Worm (Caenorhabditis elegans) whole organism, midembryonic: ENCODE results near the gene hsp-1.

ENCODE experiments used
- T22C8.4 ChIP-seq: fragments of 200-800 bp; sonication (Bioruptor generic); IDR thresholded peaks from 2 replicates; pipeline ENCODE4 v1.3.6; 2022; ENCODE audit warnings: missing genetic modification characterization, missing compliant biosample characterization
- cog-1 ChIP-seq: sonication (generic microtip); optimal IDR thresholded peaks from 2 replicates; lab custom pipeline; 2016; ENCODE audit warnings: missing genetic modification characterization, missing compliant biosample characterization
- flt-1 ChIP-seq: fragments of 200-800 bp; sonication (Bioruptor generic); IDR thresholded peaks from 2 replicates; pipeline ENCODE4 v1.3.6; 2022; ENCODE audit warnings: missing genetic modification characterization, missing compliant biosample characterization
- klf-2 ChIP-seq: fragments of 200-800 bp; sonication (Bioruptor generic); conservative IDR thresholded peaks from 2 replicates; pipeline ENCODE4 v1.3.6; 2022; ENCODE audit warnings: missing genetic modification reagents, missing genetic modification characterization, missing compliant biosample characterization
- med-1 ChIP-seq: sonication (generic microtip); optimal IDR thresholded peaks from 2 replicates; lab custom pipeline; 2017; ENCODE audit warnings: missing genetic modification characterization, mild to moderate bottlenecking, missing compliant biosample characterization, antibody characterized with exemption, missing genetic modification reagents; ENCODE audit not compliant: insufficient read depth
- ref-1 ChIP-seq: fragments of 200-800 bp; sonication (Bioruptor generic); conservative IDR thresholded peaks from 2 replicates; pipeline ENCODE4 v1.3.6; 2022; ENCODE audit warnings: missing genetic modification reagents, missing genetic modification characterization, missing compliant biosample characterization
- tab-1 ChIP-seq: fragments of 200-800 bp; sonication (Bioruptor generic); IDR thresholded peaks from 2 replicates; pipeline ENCODE4 v1.3.6; 2022; ENCODE audit warnings: missing genetic modification characterization, missing compliant biosample characterization
- ztf-23 ChIP-seq: fragments of 200-800 bp; sonication (Bioruptor generic); IDR thresholded peaks from 2 replicates; pipeline ENCODE4 v1.3.6; 2022; ENCODE audit warnings: missing genetic modification reagents, missing genetic modification characterization, missing compliant biosample characterization
- ztf-29 ChIP-seq: fragments of 200-800 bp; sonication (Bioruptor generic); IDR thresholded peaks from 2 replicates; pipeline ENCODE4 v1.3.6; 2022; ENCODE audit warnings: missing genetic modification reagents, missing genetic modification characterization, missing compliant biosample characterization

The hsp-1 gene

DNA sequence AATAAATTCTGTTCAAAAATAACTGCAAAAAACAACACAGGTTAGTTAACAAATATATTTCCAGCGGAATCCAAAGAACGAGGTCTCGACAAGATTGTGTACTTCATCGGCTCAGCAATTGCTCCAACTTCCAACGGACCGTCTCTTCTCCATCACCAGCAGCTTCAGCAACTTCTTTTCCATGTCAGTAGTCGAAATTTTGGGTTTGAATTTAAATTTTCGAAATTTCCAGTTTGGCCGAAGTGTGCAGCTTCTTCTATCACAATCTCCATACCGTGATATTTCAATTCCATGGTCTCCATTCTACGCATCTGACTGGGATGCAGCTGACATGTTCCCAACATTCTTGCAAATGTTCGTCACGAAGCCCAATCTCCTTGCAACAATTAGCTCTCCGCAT lies 25.3 kb upstream of the hsp-1 start:
- TF ChIP-seq ztf-29 (GFP tag; lab: Robert Waterston, UW) (no peak), tab-1 (no peak), cog-1 (tag; lab: Kevin White, UChicago) (no peak), T22C8.4 (GFP tag; lab: Robert Waterston, UW) (no peak)

DNA sequence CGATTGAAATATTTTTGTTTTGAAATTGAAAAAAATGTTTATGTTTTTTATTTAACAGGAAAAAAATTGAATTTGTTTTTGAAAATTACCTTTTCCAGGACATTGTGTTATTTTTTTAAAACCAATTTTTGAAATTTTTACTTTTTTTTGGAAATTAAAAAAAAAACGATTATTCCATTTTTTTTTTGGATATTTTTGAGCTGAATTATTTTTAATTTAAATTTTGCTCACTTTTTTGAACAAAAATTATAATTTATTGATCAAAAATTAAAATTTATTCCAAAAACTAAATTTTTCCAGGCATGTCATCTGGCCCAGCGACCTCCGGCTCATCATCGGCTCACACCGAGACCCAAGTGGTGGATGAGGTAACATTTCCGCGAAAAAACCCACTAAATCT lies 23.8 kb upstream of the hsp-1 start, which contains the start of gene gtf-2E1:
Gene gtf-2E1, plus strand, starts transcription at position 301 of the 400 bp plus-strand sequence.
- TF ChIP-seq klf-2 (no peak), ztf-23 (no peak), T22C8.4 (GFP tag; lab: Robert Waterston, UW) (no peak), flt-1 (GFP tag; lab: Robert Waterston, UW) (no peak), ref-1 (GFP tag; lab: Robert Waterston, UW) (no peak), med-1 (GFP tag; lab: Kevin White, UChicago) (no peak), cog-1 (tag; lab: Kevin White, UChicago) (no peak)

DNA sequence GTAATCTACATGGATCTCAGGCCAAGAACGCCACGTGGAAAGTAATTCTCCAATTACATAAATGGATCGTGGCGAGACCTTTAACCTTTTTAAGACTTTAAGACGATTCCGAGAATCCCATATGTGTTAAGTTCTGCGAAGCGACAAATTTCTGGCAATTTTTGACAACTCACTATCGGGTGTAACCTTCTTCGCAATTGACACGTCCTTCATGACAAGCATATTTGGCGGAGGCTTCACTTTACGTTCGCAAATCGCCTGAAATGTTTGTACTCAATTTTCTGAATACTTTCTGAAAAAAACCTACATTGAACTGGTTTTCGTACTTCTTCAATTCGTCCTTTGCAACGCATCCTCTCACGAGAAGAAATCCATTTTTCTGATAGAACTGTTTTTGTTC lies 19.9 kb upstream of the hsp-1 start:
- TF ChIP-seq med-1 (GFP tag; lab: Kevin White, UChicago) (no peak), T22C8.4 (GFP tag; lab: Robert Waterston, UW) (no peak), ztf-23 (no peak), flt-1 (GFP tag; lab: Robert Waterston, UW) (no peak), klf-2 (no peak), ref-1 (GFP tag; lab: Robert Waterston, UW) (no peak), cog-1 (tag; lab: Kevin White, UChicago) (no peak), ztf-29 (GFP tag; lab: Robert Waterston, UW) (no peak), tab-1 (no peak)

DNA sequence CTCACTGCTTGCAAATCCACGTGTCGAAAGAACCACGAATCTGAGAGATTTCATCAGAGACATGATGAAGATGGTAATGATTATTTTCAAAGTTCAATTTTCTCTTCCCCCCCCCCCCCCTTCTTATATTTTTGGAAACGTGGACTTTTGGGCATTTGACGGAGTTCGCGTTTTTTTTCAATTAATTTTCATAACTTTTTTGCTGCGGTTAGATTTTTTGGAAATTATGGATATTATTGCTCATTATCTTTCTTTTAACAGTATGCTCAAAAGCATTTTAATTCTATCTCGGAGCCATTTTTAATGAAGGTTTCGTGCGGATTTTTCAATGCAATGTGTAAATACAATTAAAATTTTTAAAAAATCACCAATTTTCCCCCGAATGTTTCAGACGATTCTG lies 19.4 kb upstream of the hsp-1 start, which contains the start of gene phyh-1:
Gene phyh-1, minus strand, starts transcription at position 101 of the 400 bp plus-strand sequence.
- TF ChIP-seq tab-1, result no peak
- no peak for TF ChIP-seq med-1 (GFP tag; lab: Kevin White, UChicago)
- TF ChIP-seq ztf-23, result no peak
- no peak for TF ChIP-seq flt-1 (GFP tag; lab: Robert Waterston, UW)
- no peak for TF ChIP-seq T22C8.4 (GFP tag; lab: Robert Waterston, UW)
- TF ChIP-seq klf-2, result no peak
- no peak for TF ChIP-seq ztf-29 (GFP tag; lab: Robert Waterston, UW)
- TF ChIP-seq cog-1 (tag; lab: Kevin White, UChicago), result no peak
- TF ChIP-seq ref-1 (GFP tag; lab: Robert Waterston, UW), result no peak

DNA sequence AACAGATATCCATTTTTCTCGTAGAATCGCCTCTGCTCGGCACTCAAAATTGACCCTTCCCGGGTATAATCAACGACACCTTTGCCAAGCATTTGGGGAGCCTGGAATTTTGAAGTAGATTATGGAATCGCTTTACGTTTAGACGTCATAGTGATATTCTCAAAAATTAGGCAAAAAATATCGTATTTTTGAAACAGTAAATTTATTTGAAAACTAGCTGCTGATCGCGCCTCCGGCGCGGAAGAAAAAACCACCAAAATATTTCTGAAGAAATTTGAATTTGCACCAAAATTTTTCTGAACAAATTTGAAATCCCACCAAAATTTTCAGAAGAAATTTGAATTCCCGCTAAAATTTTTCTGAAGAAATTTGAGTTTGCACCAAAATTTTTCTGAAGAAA lies 16.4 kb upstream of the hsp-1 start, which contains the start of gene ZK550.6:
Gene ZK550.6, minus strand, starts transcription at position 101 of the 400 bp plus-strand sequence.
- TF ChIP-seq med-1 (GFP tag; lab: Kevin White, UChicago), result no peak
- TF ChIP-seq flt-1 (GFP tag; lab: Robert Waterston, UW), result no peak
- no peak for TF ChIP-seq tab-1
- no peak for TF ChIP-seq T22C8.4 (GFP tag; lab: Robert Waterston, UW)
- no peak for TF ChIP-seq klf-2
- no peak for TF ChIP-seq ztf-23
- no peak for TF ChIP-seq ztf-29 (GFP tag; lab: Robert Waterston, UW)
- TF ChIP-seq ref-1 (GFP tag; lab: Robert Waterston, UW), result no peak
- TF ChIP-seq cog-1 (tag; lab: Kevin White, UChicago), result no peak

DNA sequence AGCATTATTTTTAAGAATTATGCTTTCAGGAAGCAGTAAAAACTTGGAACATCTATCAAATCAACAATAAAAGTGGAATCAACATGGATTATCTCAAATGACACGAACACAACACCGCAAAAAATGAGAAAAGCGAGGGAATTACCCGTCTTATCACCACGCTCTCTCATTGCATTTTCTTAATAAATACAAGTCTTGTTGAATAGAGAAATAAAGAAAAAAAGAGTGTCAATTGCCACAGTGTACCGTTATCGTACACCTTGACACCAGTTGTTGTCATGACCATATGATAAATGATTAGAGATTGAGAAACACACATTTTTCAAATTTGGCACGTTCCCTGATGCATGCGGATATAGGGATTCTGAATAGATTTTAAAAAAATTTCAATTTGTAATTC lies 15.0 kb upstream of the hsp-1 start:
- TF ChIP-seq ref-1 (GFP tag; lab: Robert Waterston, UW) (no peak), cog-1 (tag; lab: Kevin White, UChicago) (no peak)

DNA sequence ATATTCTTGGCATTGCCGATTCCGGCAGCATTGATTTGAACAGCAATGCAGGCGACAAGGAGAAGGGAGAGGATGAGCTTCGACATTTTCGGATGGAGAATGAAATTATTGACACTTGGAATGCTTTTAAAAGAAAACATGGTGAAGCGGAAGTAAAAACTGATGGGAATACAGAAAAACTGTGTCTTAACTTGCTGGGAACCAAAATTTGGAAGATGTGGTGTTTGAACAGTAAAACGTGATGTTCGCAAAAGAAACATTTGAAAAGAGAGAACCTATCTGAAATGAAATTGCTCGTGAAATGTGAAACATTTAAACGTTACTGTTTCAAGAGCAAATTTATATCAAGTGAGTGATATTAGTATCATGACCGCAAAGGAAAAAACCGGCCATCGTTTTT lies 14.0 kb upstream of the hsp-1 start, which contains the start of gene F26D10.13:
Gene F26D10.13, minus strand, starts transcription at position 101 of the 400 bp plus-strand sequence.
- no peak for TF ChIP-seq flt-1 (GFP tag; lab: Robert Waterston, UW)
- no peak for TF ChIP-seq ztf-29 (GFP tag; lab: Robert Waterston, UW)
- TF ChIP-seq ztf-23, result no peak
- no peak for TF ChIP-seq cog-1 (tag; lab: Kevin White, UChicago)
- TF ChIP-seq T22C8.4 (GFP tag; lab: Robert Waterston, UW), result no peak
- no peak for TF ChIP-seq klf-2
- no peak for TF ChIP-seq med-1 (GFP tag; lab: Kevin White, UChicago)
- no peak for TF ChIP-seq ref-1 (GFP tag; lab: Robert Waterston, UW)
- no peak for TF ChIP-seq tab-1

DNA sequence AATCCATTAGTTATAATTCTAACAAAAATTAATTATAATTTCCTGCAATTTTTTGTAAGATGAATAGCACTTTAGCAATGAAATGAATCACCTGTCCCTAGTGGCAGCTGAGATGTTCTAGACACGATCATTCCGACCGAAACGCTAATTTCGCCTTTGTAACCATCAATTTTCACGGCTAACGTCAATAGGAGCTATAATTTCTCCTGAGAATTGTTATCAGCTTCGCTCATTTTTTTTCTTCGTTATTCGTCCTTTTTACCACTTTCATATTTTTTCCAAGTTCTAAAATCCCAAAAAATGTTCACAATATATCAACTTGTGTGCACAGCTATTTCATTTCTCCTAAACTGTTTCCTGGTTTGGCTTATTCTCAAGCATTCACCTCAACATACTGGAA lies 13.5 kb upstream of the hsp-1 start, which contains the start of gene str-187:
Gene str-187, plus strand, starts transcription at position 301 of the 400 bp plus-strand sequence.
- TF ChIP-seq cog-1 (tag; lab: Kevin White, UChicago) (no peak), T22C8.4 (GFP tag; lab: Robert Waterston, UW) (no peak), ztf-29 (GFP tag; lab: Robert Waterston, UW) (no peak), ref-1 (GFP tag; lab: Robert Waterston, UW) (no peak), med-1 (GFP tag; lab: Kevin White, UChicago) (no peak), klf-2 (no peak), tab-1 (no peak), ztf-23 (no peak)

DNA sequence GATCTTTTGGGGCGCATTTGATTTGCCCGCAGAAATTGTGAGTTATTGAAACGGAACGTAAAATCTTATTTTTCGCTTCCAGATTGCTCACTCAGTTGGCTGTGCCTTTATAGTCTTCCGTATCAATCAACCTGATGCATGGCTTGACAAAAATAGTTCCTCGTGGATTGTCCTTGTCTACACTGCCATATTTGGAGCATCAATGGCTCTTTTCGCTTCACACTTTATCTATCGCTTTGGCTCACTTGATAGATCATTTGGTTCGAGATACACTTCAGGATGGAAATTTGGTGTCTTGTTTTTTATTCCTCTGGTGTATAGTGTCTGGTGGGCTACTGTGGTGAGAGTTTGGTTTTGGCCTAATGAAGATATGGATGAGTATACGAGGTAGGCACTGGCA lies 13.0 kb upstream of the hsp-1 start:
- TF ChIP-seq ref-1 (GFP tag; lab: Robert Waterston, UW) (no peak), T22C8.4 (GFP tag; lab: Robert Waterston, UW) (no peak), klf-2 (no peak), tab-1 (no peak), ztf-29 (GFP tag; lab: Robert Waterston, UW) (no peak), flt-1 (GFP tag; lab: Robert Waterston, UW) (no peak), cog-1 (tag; lab: Kevin White, UChicago) (no peak), med-1 (GFP tag; lab: Kevin White, UChicago) (no peak), ztf-23 (no peak)

DNA sequence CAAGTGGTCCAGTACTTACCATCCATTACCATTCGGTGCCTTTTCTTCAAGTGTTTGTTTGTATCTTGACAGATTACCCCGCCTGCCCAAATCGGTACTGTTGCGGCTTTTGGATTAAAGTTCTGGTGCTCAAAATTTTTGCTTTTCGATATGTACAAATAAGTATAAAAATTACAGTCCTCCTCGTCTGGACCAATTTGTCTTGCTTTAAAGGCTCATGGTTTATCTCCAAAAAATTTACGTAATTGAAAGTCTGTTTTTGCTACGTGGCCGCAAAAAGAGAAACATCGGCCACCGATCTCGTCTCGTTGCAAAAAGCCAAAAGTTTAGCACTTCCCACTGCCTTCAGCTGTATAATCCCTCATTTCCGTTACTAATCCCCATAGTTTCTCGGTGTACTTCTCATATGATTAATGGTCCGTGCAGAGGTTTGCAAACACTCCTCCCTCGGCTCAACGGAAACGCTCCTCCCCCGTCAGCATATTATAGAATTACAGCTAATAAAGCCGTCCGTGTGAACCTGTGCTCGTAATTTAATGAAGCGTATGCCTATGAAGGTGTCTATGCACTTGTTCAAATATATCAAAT lies 11.4 kb upstream of the hsp-1 start:
- TF ChIP-seq ztf-23 (no peak), ztf-29 (GFP tag; lab: Robert Waterston, UW) (no peak), cog-1 (tag; lab: Kevin White, UChicago) (no peak), flt-1 (GFP tag; lab: Robert Waterston, UW) (no peak), klf-2 (no peak)
